Worm (Caenorhabditis elegans) whole organism, L1 larva: Measurements from ENCODE around the gene C33D3.5.
A peak's percentile ranks its signal among the peaks of the same experiment; 100 is the strongest.

Source experiments
- C04F5.9 ChIP-seq: sonication (generic microtip); optimal IDR thresholded peaks from 2 replicates; lab custom pipeline; 2016; ENCODE audit warnings: missing genetic modification characterization, missing compliant biosample characterization
- C16A3.4 ChIP-seq: fragments of 150-350 bp; optimal IDR thresholded peaks from 2 replicates; lab custom pipeline; 2014; ENCODE audit warnings: missing biosample characterization, missing genetic modification characterization
- C34B4.2 ChIP-seq: sonication (generic microtip); optimal IDR thresholded peaks from 2 replicates; lab custom pipeline; 2017; ENCODE audit warnings: mild to moderate bottlenecking, missing genetic modification characterization, missing compliant biosample characterization
- F16B12.6 ChIP-seq: fragments of 150-350 bp; optimal IDR thresholded peaks from 2 replicates; lab custom pipeline; 2014; ENCODE audit warnings: missing biosample characterization, missing genetic modification characterization
- blmp-1 ChIP-seq: fragments of 150-350 bp; optimal IDR thresholded peaks from 2 replicates; lab custom pipeline; 2014; ENCODE audit warnings: missing biosample characterization, missing genetic modification characterization
- ceh-88 ChIP-seq: fragments of 200-800 bp; sonication (Bioruptor generic); IDR thresholded peaks from 2 replicates; pipeline ENCODE4 v1.3.6; 2022; ENCODE audit warnings: missing genetic modification characterization, missing compliant biosample characterization
- ceh-90 ChIP-seq: sonication (generic microtip); optimal IDR thresholded peaks from 2 replicates; lab custom pipeline; 2016; ENCODE audit warnings: missing genetic modification characterization, missing compliant biosample characterization
- dpl-1 ChIP-seq, 3 experiments: fragments of 150-350 bp in 2 of 3; sonication (generic microtip) in 1 of 3; optimal IDR thresholded peaks; 2 replicates each; lab custom pipeline; 2014 to 2017; ENCODE audit warnings: missing biosample characterization in 3 of 3, missing genetic modification characterization in 3 of 3, missing genetic modification reagents in 3 of 3
- efl-1 ChIP-seq, 4 experiments: fragments of 150-350 bp; optimal IDR thresholded peaks in 3 of 4; peaks in 1 of 4; 1 replicate in 1 of 4; 2 replicates in 3 of 4; lab custom pipeline; 2014; ENCODE audit warnings: missing biosample characterization in 2 of 4, missing genetic modification characterization in 2 of 4, missing genetic modification reagents in 2 of 4
- elt-3 ChIP-seq, 6 experiments: fragments of 150-350 bp in 1 of 6; sonication (generic microtip); optimal IDR thresholded peaks; 2 replicates each; lab custom pipeline; 2017 to 2018; ENCODE audit warnings: missing biosample characterization in 6 of 6, missing genetic modification characterization in 6 of 6, inconsistent platforms in 1 of 6
- ets-5 ChIP-seq: fragments of 200-800 bp; sonication (Bioruptor generic); IDR thresholded peaks from 2 replicates; pipeline ENCODE4 v1.3.6; 2022; ENCODE audit warnings: missing genetic modification characterization, missing compliant biosample characterization
- fkh-10 ChIP-seq: sonication (generic microtip); optimal IDR thresholded peaks from 2 replicates; lab custom pipeline; 2017; ENCODE audit warnings: missing biosample characterization, missing genetic modification reagents, missing genetic modification characterization
- fkh-8 ChIP-seq: sonication (generic microtip); optimal IDR thresholded peaks from 2 replicates; lab custom pipeline; 2016; ENCODE audit warnings: mild to moderate bottlenecking, missing genetic modification characterization, missing compliant biosample characterization
- fos-1 ChIP-seq: fragments of 150-350 bp; optimal IDR thresholded peaks from 2 replicates; lab custom pipeline; 2014; ENCODE audit warnings: missing biosample characterization, missing genetic modification characterization
- grh-1 ChIP-seq: fragments of 200-800 bp; sonication (Bioruptor generic); IDR thresholded peaks from 2 replicates; pipeline ENCODE4 v1.3.6; 2022; ENCODE audit warnings: missing genetic modification reagents, missing genetic modification characterization, missing compliant biosample characterization
- irx-1 ChIP-seq: sonication (generic microtip); optimal IDR thresholded peaks from 2 replicates; lab custom pipeline; 2016; ENCODE audit warnings: missing genetic modification characterization, missing compliant biosample characterization
- isw-1 ChIP-seq: fragments of 200-800 bp; sonication (Bioruptor generic); IDR thresholded peaks from 2 replicates; pipeline ENCODE4 v1.3.6; 2022; ENCODE audit warnings: missing genetic modification characterization, missing compliant biosample characterization
- lin-14 ChIP-seq: fragments of 200-800 bp; sonication (Bioruptor generic); optimal IDR thresholded peaks from 2 replicates; lab custom pipeline; 2018; ENCODE audit warnings: mild to moderate bottlenecking, missing genetic modification characterization, moderate library complexity, missing compliant biosample characterization
- lin-35 ChIP-seq, 2 experiments: fragments of 150-350 bp; optimal IDR thresholded peaks; 2 replicates each; lab custom pipeline; 2014; ENCODE audit warnings: missing biosample characterization in 2 of 2, missing genetic modification characterization in 2 of 2, missing genetic modification reagents in 2 of 2
- lin-39 ChIP-seq: fragments of 150-350 bp; optimal IDR thresholded peaks from 2 replicates; lab custom pipeline; 2014; ENCODE audit warnings: missing biosample characterization, missing genetic modification reagents, missing genetic modification characterization
- lsy-2 ChIP-seq, 2 experiments: fragments of 150-350 bp; optimal IDR thresholded peaks; 2 replicates each; lab custom pipeline; 2014; ENCODE audit warnings: missing biosample characterization in 2 of 2, missing genetic modification characterization in 2 of 2
- mdl-1 ChIP-seq, 2 experiments: fragments of 150-350 bp; optimal IDR thresholded peaks; 2 replicates each; lab custom pipeline; 2014 to 2017; ENCODE audit warnings: missing biosample characterization in 2 of 2, missing genetic modification characterization in 2 of 2, inconsistent platforms in 1 of 2
- mep-1 ChIP-seq: fragments of 150-350 bp; optimal IDR thresholded peaks from 2 replicates; lab custom pipeline; 2014; ENCODE audit warnings: missing biosample characterization, missing genetic modification characterization
- nhr-11 ChIP-seq: fragments of 150-350 bp; optimal IDR thresholded peaks from 2 replicates; lab custom pipeline; 2014; ENCODE audit warnings: missing biosample characterization, missing genetic modification characterization
- nhr-19 ChIP-seq: fragments of 200-800 bp; sonication (Bioruptor generic); conservative IDR thresholded peaks from 2 replicates; pipeline ENCODE4 v1.3.6; 2022; ENCODE audit warnings: missing genetic modification characterization, missing compliant biosample characterization
- nhr-20 ChIP-seq: sonication (generic microtip); optimal IDR thresholded peaks from 2 replicates; lab custom pipeline; 2016; ENCODE audit warnings: mild to moderate bottlenecking, missing genetic modification characterization, missing compliant biosample characterization
- nhr-47 ChIP-seq: sonication (generic microtip); optimal IDR thresholded peaks from 2 replicates; lab custom pipeline; 2016; ENCODE audit warnings: mild to moderate bottlenecking, missing genetic modification characterization, moderate library complexity, missing compliant biosample characterization
- nhr-71 ChIP-seq: sonication (generic microtip); optimal IDR thresholded peaks from 2 replicates; lab custom pipeline; 2016; ENCODE audit warnings: mild to moderate bottlenecking, missing genetic modification characterization, moderate library complexity, missing compliant biosample characterization
- nhr-77 ChIP-seq: fragments of 150-350 bp; optimal IDR thresholded peaks from 2 replicates; lab custom pipeline; 2014; ENCODE audit warnings: missing biosample characterization, missing genetic modification characterization
- nhr-84 ChIP-seq: sonication (generic microtip); optimal IDR thresholded peaks from 2 replicates; lab custom pipeline; 2017; ENCODE audit warnings: missing biosample characterization, missing genetic modification characterization
- nhr-85 ChIP-seq: sonication (generic microtip); peaks from one replicate; lab custom pipeline; 2016; ENCODE audit warnings: missing genetic modification characterization, inconsistent platforms, missing compliant biosample characterization
- nhr-90 ChIP-seq: sonication (generic microtip); optimal IDR thresholded peaks from 2 replicates; lab custom pipeline; 2016; ENCODE audit warnings: mild to moderate bottlenecking, missing genetic modification characterization, missing compliant biosample characterization; ENCODE audit not compliant: poor library complexity
- pax-3 ChIP-seq: fragments of 200-800 bp; sonication (Bioruptor generic); optimal IDR thresholded peaks from 2 replicates; lab custom pipeline; 2018; ENCODE audit warnings: mild to moderate bottlenecking, missing genetic modification characterization, moderate library complexity, missing compliant biosample characterization
- pqm-1 ChIP-seq: sonication (generic microtip); optimal IDR thresholded peaks from 3 replicates; lab custom pipeline; 2017; ENCODE audit warnings: missing biosample characterization, missing genetic modification characterization
- rnt-1 ChIP-seq: sonication (generic microtip); optimal IDR thresholded peaks from 2 replicates; lab custom pipeline; 2016; ENCODE audit warnings: mild to moderate bottlenecking, missing genetic modification characterization, moderate library complexity, missing compliant biosample characterization
- skn-1 ChIP-seq: fragments of 150-350 bp; optimal IDR thresholded peaks from 2 replicates; lab custom pipeline; 2014; ENCODE audit warnings: missing biosample characterization, missing genetic modification characterization
- sup-37 ChIP-seq: fragments of 200-800 bp; sonication (Bioruptor generic); optimal IDR thresholded peaks from 2 replicates; lab custom pipeline; 2018; ENCODE audit warnings: mild to moderate bottlenecking, missing genetic modification characterization, missing compliant biosample characterization
- swsn-7 ChIP-seq: sonication (generic microtip); optimal IDR thresholded peaks from 2 replicates; lab custom pipeline; 2016; ENCODE audit warnings: missing genetic modification characterization, missing compliant biosample characterization
- tbx-2 ChIP-seq: sonication (generic microtip); optimal IDR thresholded peaks from 2 replicates; lab custom pipeline; 2016; ENCODE audit warnings: missing genetic modification characterization, missing compliant biosample characterization
- unc-130 ChIP-seq: fragments of 150-350 bp; optimal IDR thresholded peaks from 2 replicates; lab custom pipeline; 2017; ENCODE audit warnings: missing biosample characterization, missing genetic modification characterization, inconsistent platforms
- unc-30 ChIP-seq: sonication (generic microtip); optimal IDR thresholded peaks from 2 replicates; lab custom pipeline; 2017; ENCODE audit warnings: missing biosample characterization, missing genetic modification characterization
- unc-86 ChIP-seq: sonication (generic microtip); optimal IDR thresholded peaks from 2 replicates; lab custom pipeline; 2016; ENCODE audit warnings: missing genetic modification characterization, missing compliant biosample characterization
- vab-15 ChIP-seq: sonication (generic microtip); optimal IDR thresholded peaks from 2 replicates; lab custom pipeline; 2017; ENCODE audit warnings: missing genotype, mild to moderate bottlenecking, missing genetic modification characterization, missing compliant biosample characterization
- xbp-1 ChIP-seq: sonication (generic microtip); optimal IDR thresholded peaks from 2 replicates; lab custom pipeline; 2016; ENCODE audit warnings: missing genetic modification characterization, missing compliant biosample characterization
- zag-1 ChIP-seq: fragments of 150-350 bp; optimal IDR thresholded peaks from 2 replicates; lab custom pipeline; 2014; ENCODE audit warnings: missing biosample characterization, missing genetic modification characterization
- zip-4 ChIP-seq: fragments of 200-800 bp; sonication (Bioruptor generic); optimal IDR thresholded peaks from 2 replicates; lab custom pipeline; 2018; ENCODE audit warnings: mild to moderate bottlenecking, missing genetic modification characterization, moderate library complexity, missing compliant biosample characterization

Gene C33D3.5

ce11 chrX:10516549-10516948 lies 25.4 kb downstream of the C33D3.5 start:
- TF ChIP-seq F16B12.6 (no peak), elt-3 (tag; optimal IDR thresholded peaks at IDR 0.05; lab: Kevin White, UChicago) (no peak), zag-1 (no peak), nhr-84 (tag; lab: Kevin White, UChicago) (no peak), sup-37 (GFP tag; lab: Kevin White, UChicago) (no peak), fkh-10 (GFP tag; lab: Kevin White, UChicago) (no peak), pqm-1 (tag; lab: Kevin White, UChicago) (no peak), unc-30 (tag; lab: Kevin White, UChicago) (no peak), grh-1 (GFP tag; lab: Robert Waterston, UW) (0 out of 2 replicates have a peak, but pooled peaks have one; percentile 19), ets-5 (GFP tag; lab: Robert Waterston, UW) (no peak), nhr-20 (tag; lab: Kevin White, UChicago) (no peak), unc-86 (tag; lab: Kevin White, UChicago) (no peak), nhr-85 (peak; percentile 74), C34B4.2 (tag; lab: Kevin White, UChicago) (no peak)
- TF ChIP-seq, all 84 proteins: peak for 2

ce11 chrX:10520185-10520584 lies 29.0 kb downstream of the C33D3.5 start:
- TF ChIP-seq efl-1 (optimal IDR thresholded peaks at IDR 0.05; lab: Kevin White, UChicago) (no peak), efl-1 (GFP tag; optimal IDR thresholded peaks at IDR 0.05 in 1 of 2; lab: Kevin White, UChicago) (peak in 1 of 2 experiments; percentile 71), dpl-1 (GFP tag; optimal IDR thresholded peaks at IDR 0.05; lab: Kevin White, UChicago) (no peak)

ce11 chrX:10521313-10521712 lies 30.2 kb downstream of the C33D3.5 start, which contains the start of gene F14F3.4:
F14F3.4 (minus strand) TSS chrX:10521413.
- TF ChIP-seq rnt-1 (tag; lab: Kevin White, UChicago), result no peak
- TF ChIP-seq unc-130 (tag; lab: Kevin White, UChicago), result no peak

ce11 chrX:10524483-10524948 lies 33.4 kb downstream of the C33D3.5 start, which contains the start of the genes mboa-7 and git-1:
mboa-7 (minus strand) TSS chrX:10524565.
git-1 (plus strand) TSS chrX:10524898.
- TF ChIP-seq swsn-7 (tag; lab: Kevin White, UChicago) (peak; percentile 61), ceh-88 (GFP tag; lab: Robert Waterston, UW) (peak; percentile 11; the same call in 1 of the 2 replicates), fos-1 (tag; lab: Kevin White, UChicago) (no peak), lin-35 (GFP tag; optimal IDR thresholded peaks at IDR 0.05; lab: Kevin White, UChicago) (peak; percentile 42 to 81), C04F5.9 (tag; lab: Kevin White, UChicago) (no peak), ceh-90 (no peak), nhr-77 (tag; lab: Kevin White, UChicago) (peak; percentile 45), nhr-47 (tag; lab: Kevin White, UChicago) (peak; percentile 63), skn-1 (tag; lab: Kevin White, UChicago) (peak; percentile 37), nhr-11 (tag; lab: Kevin White, UChicago) (no peak), rnt-1 (tag; lab: Kevin White, UChicago) (peak; percentile 77), C16A3.4 (tag; lab: Kevin White, UChicago) (peak; percentile 71), lsy-2 (tag; optimal IDR thresholded peaks at IDR 0.05; lab: Kevin White, UChicago) (peak; percentile 66 to 73), efl-1 (optimal IDR thresholded peaks at IDR 0.05; lab: Kevin White, UChicago) (peak; percentile 42 to 49), efl-1 (GFP tag; optimal IDR thresholded peaks at IDR 0.05 in 1 of 2; lab: Kevin White, UChicago) (peak; percentile 12 to 92), mdl-1 (tag; optimal IDR thresholded peaks at IDR 0.05; lab: Kevin White, UChicago) (peak in 1 of 2 experiments; percentile 50), pax-3 (tag; lab: Kevin White, UChicago) (peak; percentile 3), xbp-1 (tag; lab: Kevin White, UChicago) (peak; percentile 45), fkh-10 (GFP tag; lab: Kevin White, UChicago) (no peak), nhr-90 (tag; lab: Kevin White, UChicago) (peak; percentile 51), F16B12.6 (peak; percentile 25), lin-39 (tag; lab: Kevin White, UChicago) (no peak), isw-1 (GFP tag; lab: Robert Waterston, UW) (no peak), zip-4 (GFP tag; lab: Kevin White, UChicago) (no peak), irx-1 (tag; lab: Kevin White, UChicago) (no peak), nhr-71 (peak; percentile 74), fkh-8 (peak; percentile 17), vab-15 (tag; lab: Kevin White, UChicago) (peak; percentile 15), zag-1 (no peak), nhr-19 (GFP tag; lab: Robert Waterston, UW) (peak; percentile 55), blmp-1 (tag; lab: Kevin White, UChicago) (peak; percentile 73), tbx-2 (tag; lab: Kevin White, UChicago) (peak; percentile 65), lin-14 (peak; percentile 92), dpl-1 (GFP tag; optimal IDR thresholded peaks at IDR 0.05; lab: Kevin White, UChicago) (peak; percentile 35 to 54 (median 54)), mep-1 (peak; percentile 55)
